Fruit fly (Drosophila melanogaster) whole organism, wandering third instar larva: ENCODE measurements around the gene rb.

Experiments
- Abd-B ChIP-seq: fragments of >200 bp; optimal IDR thresholded peaks from 2 replicates; lab custom pipeline; 2017; ENCODE audit warnings: missing biosample characterization, missing genetic modification characterization
- CG9705 ChIP-seq: fragments of 200-800 bp; sonication (Bioruptor generic); optimal IDR thresholded peaks from 2 replicates; lab custom pipeline; 2018; ENCODE audit warnings: missing biosample characterization, mild to moderate bottlenecking, missing genetic modification characterization
- Hr78 ChIP-seq: fragments of >200 bp; optimal IDR thresholded peaks from 2 replicates; lab custom pipeline; 2017; ENCODE audit warnings: missing biosample characterization, missing genetic modification characterization
- Hr83 ChIP-seq: fragments of 200-300 bp; sonication (Bioruptor generic); optimal IDR thresholded peaks from 2 replicates; lab custom pipeline; 2016; ENCODE audit warnings: missing biosample characterization, mild to moderate bottlenecking, missing genetic modification characterization, moderate library complexity; ENCODE audit not compliant: poor library complexity, severe bottlenecking
- Mio ChIP-seq: sonication (Bioruptor generic); optimal IDR thresholded peaks from 2 replicates; lab custom pipeline; 2016; ENCODE audit warnings: missing biosample characterization, missing genetic modification characterization
- OdsH ChIP-seq: fragments of 200-800 bp; sonication (Bioruptor generic); optimal IDR thresholded peaks from 2 replicates; lab custom pipeline; 2016; ENCODE audit warnings: missing biosample characterization, mild to moderate bottlenecking, missing genetic modification characterization
- br ChIP-seq: fragments of 200-800 bp; sonication (Bioruptor generic); optimal IDR thresholded peaks from 2 replicates; lab custom pipeline; 2016; ENCODE audit warnings: missing biosample characterization, missing genetic modification characterization
- dmrt93B ChIP-seq: fragments of 200-800 bp; sonication (Bioruptor generic); optimal IDR thresholded peaks from 2 replicates; lab custom pipeline; 2018; ENCODE audit warnings: missing biosample characterization, mild to moderate bottlenecking, missing genetic modification characterization
- jim ChIP-seq: fragments of 175-275, 200-325 bp; sonication (Bioruptor generic); optimal IDR thresholded peaks from 2 replicates; lab custom pipeline; 2016; ENCODE audit warnings: missing biosample characterization, mild to moderate bottlenecking, missing genetic modification characterization
- lola ChIP-seq: fragments of >200 bp; optimal IDR thresholded peaks from 2 replicates; lab custom pipeline; 2017; ENCODE audit warnings: missing biosample characterization, missing genetic modification characterization
- pan ChIP-seq: fragments of >200 bp; optimal IDR thresholded peaks from 2 replicates; lab custom pipeline; 2017
- psq ChIP-seq: fragments of 200-800 bp; sonication (Bioruptor generic); optimal IDR thresholded peaks from 3 replicates; lab custom pipeline; 2017; ENCODE audit warnings: missing biosample characterization, mild to moderate bottlenecking, missing genetic modification characterization, moderate library complexity

DNA sequence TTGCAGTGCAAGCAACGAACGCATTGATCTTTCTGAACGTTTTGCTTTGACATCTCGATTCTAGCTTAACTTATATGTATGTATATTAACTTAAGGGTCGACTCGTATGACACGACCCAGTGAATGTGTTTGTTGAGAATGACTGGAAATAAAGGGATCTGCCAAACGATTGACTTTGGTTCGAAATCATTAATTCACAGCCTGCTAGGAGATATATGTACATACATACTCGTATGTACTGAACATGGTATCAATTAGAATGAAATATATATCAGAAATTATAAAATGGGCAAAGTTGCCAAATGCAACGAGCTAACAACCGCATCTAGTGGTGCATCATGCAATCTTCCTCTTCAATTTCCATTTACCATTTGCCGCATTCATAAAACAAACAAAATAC, 31.4 kb upstream of the rb start, which contains the start of gene CG12684:
- TF ChIP-seq dmrt93B (GFP tag; lab: Kevin White, UChicago) = no peak
- no peak for TF ChIP-seq Hr78
- no peak for TF ChIP-seq Abd-B (GFP tag; lab: Kevin White, UChicago)
- no peak for TF ChIP-seq psq
- no peak for TF ChIP-seq pan (lab: Kevin White, UChicago)
- no peak for TF ChIP-seq Hr83 (GFP tag; lab: Kevin White, UChicago)
- TF ChIP-seq OdsH = no peak
- no peak for TF ChIP-seq jim
- no peak for TF ChIP-seq CG9705 (GFP tag; lab: Kevin White, UChicago)
- no peak for TF ChIP-seq lola (GFP tag; lab: Kevin White, UChicago)
- no peak for TF ChIP-seq br (GFP tag; lab: Kevin White, UChicago)
- TF ChIP-seq Mio (GFP tag; lab: Kevin White, UChicago) = no peak
